Worm (Caenorhabditis elegans) whole organism, midembryonic: ENCODE results near the gene grl-11.

Experiments used
- T22C8.4 ChIP-seq: fragments of 200-800 bp; sonication (Bioruptor generic); IDR thresholded peaks from 2 replicates; pipeline ENCODE4 v1.3.6; 2022; ENCODE audit warnings: missing genetic modification characterization, missing compliant biosample characterization
- flt-1 ChIP-seq: fragments of 200-800 bp; sonication (Bioruptor generic); IDR thresholded peaks from 2 replicates; pipeline ENCODE4 v1.3.6; 2022; ENCODE audit warnings: missing genetic modification characterization, missing compliant biosample characterization
- klf-2 ChIP-seq: fragments of 200-800 bp; sonication (Bioruptor generic); conservative IDR thresholded peaks from 2 replicates; pipeline ENCODE4 v1.3.6; 2022; ENCODE audit warnings: missing genetic modification reagents, missing genetic modification characterization, missing compliant biosample characterization
- ref-1 ChIP-seq: fragments of 200-800 bp; sonication (Bioruptor generic); conservative IDR thresholded peaks from 2 replicates; pipeline ENCODE4 v1.3.6; 2022; ENCODE audit warnings: missing genetic modification reagents, missing genetic modification characterization, missing compliant biosample characterization
- ztf-23 ChIP-seq: fragments of 200-800 bp; sonication (Bioruptor generic); IDR thresholded peaks from 2 replicates; pipeline ENCODE4 v1.3.6; 2022; ENCODE audit warnings: missing genetic modification reagents, missing genetic modification characterization, missing compliant biosample characterization

- TF ChIP-seq klf-2 (GFP tag; lab: Robert Waterston, UW) (no peak), T22C8.4 (GFP tag; lab: Robert Waterston, UW) (no peak), flt-1 (GFP tag; lab: Robert Waterston, UW) (no peak), ztf-23 (no peak), ref-1 (GFP tag; lab: Robert Waterston, UW) (no peak)
Measured at ce11 chrIII:9114649-9115048, 3.5 kb downstream of the grl-11 start, which contains the start of gene ZK512.1.
